Worm (Caenorhabditis elegans): ENCODE results near the gene Y67D8B.1.

Y67D8B.1 gene

DNA sequence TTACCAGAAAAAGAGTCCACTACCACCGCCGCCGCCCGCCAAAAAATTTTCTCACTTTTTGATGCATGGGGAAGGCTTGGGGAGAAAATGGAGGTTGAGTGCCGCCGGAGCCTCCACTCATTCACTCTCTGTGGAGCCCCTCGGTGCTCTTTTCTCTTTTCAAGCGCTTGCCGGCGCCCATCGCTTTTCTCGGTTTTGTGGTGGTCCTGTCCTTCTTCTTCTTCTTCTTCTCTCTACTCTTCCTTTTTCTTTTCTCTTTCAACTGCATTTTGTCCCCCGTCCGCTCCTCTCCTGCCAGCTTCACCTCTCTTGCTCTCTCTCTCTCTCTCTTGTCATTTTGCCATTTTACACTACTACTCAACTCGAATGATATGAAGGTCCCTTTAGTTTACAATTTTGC lies 8.8 kb downstream of the Y67D8B.1 start:
- TF ChIP-seq ceh-48 (tag; optimal IDR thresholded peaks at IDR 0.05) (no peak), nfya-1 (tag; optimal IDR thresholded peaks at IDR 0.05) (peak; percentile 7), ceh-31 (tag; optimal IDR thresholded peaks at IDR 0.05) (peak; percentile 11), hlh-8 (tag; optimal IDR thresholded peaks at IDR 0.05) (no peak), C08G9.2 (tag; optimal IDR thresholded peaks at IDR 0.05) (no peak), rnt-1 (tag; optimal IDR thresholded peaks at IDR 0.05) (peak; percentile 25), T23F11.4 (GFP tag; optimal IDR thresholded peaks at IDR 0.05) (no peak), lim-6 (tag; optimal IDR thresholded peaks at IDR 0.05) (no peak), unc-55 (GFP tag; optimal IDR thresholded peaks at IDR 0.05) (peak; percentile 71), ceh-18 (tag; optimal IDR thresholded peaks at IDR 0.05) (peak; percentile 64), ceh-34 (tag; optimal IDR thresholded peaks at IDR 0.05) (peak; percentile 39), ref-2 (tag; optimal IDR thresholded peaks at IDR 0.05) (no peak), unc-86 (tag; optimal IDR thresholded peaks at IDR 0.05) (no peak), lin-11 (tag; optimal IDR thresholded peaks at IDR 0.05) (no peak), pha-4 (tag; optimal IDR thresholded peaks at IDR 0.05) (no peak), hlh-6 (tag; optimal IDR thresholded peaks at IDR 0.05) (no peak), che-1 (tag; optimal IDR thresholded peaks at IDR 0.05) (no peak), ceh-6 (GFP tag; optimal IDR thresholded peaks at IDR 0.05) (no peak), ceh-14 (tag; optimal IDR thresholded peaks at IDR 0.05) (peak; percentile 16), dmd-4 (tag; optimal IDR thresholded peaks at IDR 0.05; ENCODE audit: borderline replicate concordance) (no peak), unc-42 (tag; optimal IDR thresholded peaks at IDR 0.05) (peak; percentile 1)

DNA sequence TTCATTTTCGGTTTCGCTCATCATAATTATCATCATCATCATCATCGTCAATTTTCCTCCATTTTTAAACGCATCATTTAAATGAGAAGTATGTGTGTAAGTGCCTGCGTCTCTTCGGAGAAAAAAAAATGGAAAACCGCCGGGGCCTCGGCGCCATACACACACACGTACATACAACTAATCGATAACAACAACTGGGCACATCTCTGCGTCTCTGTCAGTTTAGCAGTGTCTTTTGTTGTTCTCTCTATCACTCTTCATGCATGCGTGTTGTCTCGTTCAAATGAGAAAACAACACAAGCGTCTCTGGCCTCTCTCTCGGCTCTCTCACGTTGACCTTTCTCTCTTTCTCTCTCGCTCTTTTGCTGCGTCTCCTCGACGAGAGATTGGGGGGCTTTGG lies 11.6 kb downstream of the Y67D8B.1 start:
- TF ChIP-seq hlh-30 (tag; optimal IDR thresholded peaks at IDR 0.05; ENCODE audit: insufficient read depth) (peak; percentile 41), ama-1 (optimal IDR thresholded peaks at IDR 0.05) (no peak), zip-5 (tag; optimal IDR thresholded peaks at IDR 0.05) (no peak), ceh-2 (tag; optimal IDR thresholded peaks at IDR 0.05) (no peak), dve-1 (tag; optimal IDR thresholded peaks at IDR 0.05) (peak; percentile 57), madf-2 (tag; optimal IDR thresholded peaks at IDR 0.05) (no peak), unc-55 (GFP tag; optimal IDR thresholded peaks at IDR 0.05) (peak; percentile 86), ceh-34 (tag; optimal IDR thresholded peaks at IDR 0.05) (peak; percentile 51), Y22D7AL.16 (tag; optimal IDR thresholded peaks at IDR 0.05) (no peak), T23F11.4 (GFP tag; optimal IDR thresholded peaks at IDR 0.05) (no peak), tbx-2 (tag; optimal IDR thresholded peaks at IDR 0.05) (peak; percentile 69), ceh-48 (tag; optimal IDR thresholded peaks at IDR 0.05) (peak; percentile 82), nhr-232 (tag; optimal IDR thresholded peaks at IDR 0.05) (no peak), ceh-22 (tag; optimal IDR thresholded peaks at IDR 0.05) (no peak), ceh-31 (tag; optimal IDR thresholded peaks at IDR 0.05) (peak; percentile 83), dmd-4 (tag; optimal IDR thresholded peaks at IDR 0.05; ENCODE audit: borderline replicate concordance) (no peak), C08G9.2 (tag; optimal IDR thresholded peaks at IDR 0.05) (no peak), rnt-1 (tag; optimal IDR thresholded peaks at IDR 0.05) (peak; percentile 31), nfya-1 (tag; optimal IDR thresholded peaks at IDR 0.05) (peak; percentile 72), ceh-18 (tag; optimal IDR thresholded peaks at IDR 0.05) (peak; percentile 85)

DNA sequence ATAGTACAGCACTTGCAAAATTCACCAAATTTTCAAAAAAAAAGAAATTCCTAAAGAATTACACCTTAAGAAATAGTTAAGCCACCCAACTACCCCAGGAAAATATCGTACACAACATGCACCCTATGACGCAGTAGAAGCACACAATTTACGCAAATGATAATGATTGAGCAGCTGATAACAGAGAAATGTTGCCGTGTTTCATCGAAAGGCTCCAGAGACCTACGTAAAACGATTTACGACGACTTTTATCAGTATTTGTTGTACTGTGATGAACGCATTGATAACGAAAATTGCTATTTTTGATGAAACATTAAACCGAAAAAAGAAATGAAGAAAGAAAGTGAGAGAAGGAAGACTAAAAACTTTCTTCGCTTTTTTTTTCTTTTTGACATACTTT lies 14.2 kb downstream of the Y67D8B.1 start:
- TF ChIP-seq ceh-18 (tag; optimal IDR thresholded peaks at IDR 0.05) (no peak), ahr-1 (tag; optimal IDR thresholded peaks at IDR 0.05) (no peak), pqm-1 (tag; optimal IDR thresholded peaks at IDR 0.05) (peak; percentile 22), ceh-6 (GFP tag; optimal IDR thresholded peaks at IDR 0.05) (no peak), fkh-10 (GFP tag; optimal IDR thresholded peaks at IDR 0.05) (no peak), elt-2 (tag; optimal IDR thresholded peaks at IDR 0.05) (peak; percentile 98), gmeb-2 (tag; optimal IDR thresholded peaks at IDR 0.05) (no peak)

DNA sequence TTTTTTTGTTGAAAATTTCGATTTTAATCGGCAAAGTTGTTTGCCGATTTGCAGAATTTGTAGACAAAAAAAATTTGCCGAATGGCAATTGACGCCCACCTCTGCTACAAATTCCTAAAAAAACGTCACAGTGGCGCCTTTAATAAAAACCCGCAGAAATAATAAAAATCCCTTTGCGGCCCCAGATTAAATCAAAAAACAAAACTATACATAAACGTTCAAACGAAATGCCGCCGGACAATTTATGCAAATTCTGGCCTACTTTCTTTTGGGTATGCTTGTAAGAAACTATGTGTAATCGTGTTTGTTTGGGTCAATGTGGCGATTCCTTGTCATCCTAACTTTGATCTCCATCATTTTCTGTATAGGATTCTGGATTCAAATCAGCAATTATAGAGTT lies 21.3 kb downstream of the Y67D8B.1 start, which contains the start of gene T23E1.1:
Gene T23E1.1, plus strand, starts transcription at position 301 of the 400 bp plus-strand sequence.
- no peak for TF ChIP-seq lin-11 (tag; optimal IDR thresholded peaks at IDR 0.05)
- TF ChIP-seq hlh-6 (tag; optimal IDR thresholded peaks at IDR 0.05): no peak
- TF ChIP-seq Y22D7AL.16 (tag; optimal IDR thresholded peaks at IDR 0.05): no peak
- TF ChIP-seq eyg-1 (tag; optimal IDR thresholded peaks at IDR 0.05): no peak
- no peak for TF ChIP-seq pat-9 (tag; optimal IDR thresholded peaks at IDR 0.05)
- no peak for TF ChIP-seq ceh-24 (tag; optimal IDR thresholded peaks at IDR 0.05)
- TF ChIP-seq ets-4 (tag; optimal IDR thresholded peaks at IDR 0.05): no peak
- no peak for TF ChIP-seq pha-4 (tag; optimal IDR thresholded peaks at IDR 0.05)
- no peak for TF ChIP-seq ceh-45 (GFP tag; IDR thresholded peaks at IDR 0.05)
- TF ChIP-seq npax-4 (tag; optimal IDR thresholded peaks at IDR 0.05): no peak
- TF ChIP-seq dmd-4 (tag; optimal IDR thresholded peaks at IDR 0.05; ENCODE audit: borderline replicate concordance): no peak
- TF ChIP-seq nfya-1 (tag; optimal IDR thresholded peaks at IDR 0.05): no peak
- TF ChIP-seq pax-1 (tag; optimal IDR thresholded peaks at IDR 0.05): no peak
- no peak for TF ChIP-seq unc-55 (GFP tag; optimal IDR thresholded peaks at IDR 0.05)
- no peak for TF ChIP-seq gmeb-2 (tag; optimal IDR thresholded peaks at IDR 0.05)
- no peak for TF ChIP-seq ceh-19 (GFP tag; optimal IDR thresholded peaks at IDR 0.05)
- TF ChIP-seq pqm-1 (tag; optimal IDR thresholded peaks at IDR 0.05): no peak
- TF ChIP-seq pag-3 (tag; optimal IDR thresholded peaks at IDR 0.05; ENCODE audit: borderline replicate concordance): no peak
- no peak for TF ChIP-seq sdc-2 (tag; optimal IDR thresholded peaks at IDR 0.05)
- TF ChIP-seq ceh-14 (tag; optimal IDR thresholded peaks at IDR 0.05): no peak

Data from whole organism, late embryonic.